Worm (Caenorhabditis elegans) whole organism, mixed stage, embryonic: Measurements from ENCODE around the gene apt-9.

Experiments
- blmp-1 ChIP-seq: fragments of 150-350 bp; optimal IDR thresholded peaks from 2 replicates; lab custom pipeline; 2014; ENCODE audit warnings: missing biosample characterization, missing genetic modification characterization
- elt-3 ChIP-seq: fragments of 150-350 bp; optimal IDR thresholded peaks from 2 replicates; lab custom pipeline; 2014; ENCODE audit warnings: missing biosample characterization, missing genetic modification characterization
- lin-13 ChIP-seq: fragments of 150-350 bp; optimal IDR thresholded peaks from 2 replicates; lab custom pipeline; 2014; ENCODE audit warnings: missing biosample characterization, missing genetic modification characterization
- mab-5 ChIP-seq: fragments of 150-350 bp; optimal IDR thresholded peaks from 2 replicates; lab custom pipeline; 2014; ENCODE audit warnings: missing biosample characterization, missing genetic modification characterization
- mep-1 ChIP-seq: fragments of 150-350 bp; optimal IDR thresholded peaks from 2 replicates; lab custom pipeline; 2017; ENCODE audit warnings: missing biosample characterization, missing genetic modification reagents, missing genetic modification characterization, inconsistent platforms
- mls-2 ChIP-seq: sonication (generic microtip); optimal IDR thresholded peaks from 2 replicates; lab custom pipeline; 2016; ENCODE audit warnings: mild to moderate bottlenecking, missing genetic modification characterization, moderate library complexity, missing compliant biosample characterization
- nhr-12 ChIP-seq: fragments of 150-350 bp; optimal IDR thresholded peaks from 2 replicates; lab custom pipeline; 2014; ENCODE audit warnings: missing biosample characterization, missing genetic modification characterization
- nhr-237 ChIP-seq: fragments of 150-350 bp; optimal IDR thresholded peaks from 2 replicates; lab custom pipeline; 2014; ENCODE audit warnings: missing biosample characterization, missing genetic modification characterization
- nhr-28 ChIP-seq: fragments of 150-350 bp; optimal IDR thresholded peaks from 2 replicates; lab custom pipeline; 2014; ENCODE audit warnings: missing biosample characterization, missing genetic modification characterization
- pha-4 ChIP-seq: fragments of 150-350 bp; optimal IDR thresholded peaks from 2 replicates; lab custom pipeline; 2018; ENCODE audit warnings: missing biosample characterization, missing genetic modification reagents, missing genetic modification characterization
- snpc-4 ChIP-seq: fragments of 150-350 bp; optimal IDR thresholded peaks from 2 replicates; lab custom pipeline; 2014; ENCODE audit warnings: missing biosample characterization, missing genetic modification characterization
- unc-62 ChIP-seq: fragments of 150-350 bp; optimal IDR thresholded peaks from 2 replicates; lab custom pipeline; 2014; ENCODE audit warnings: missing biosample characterization, missing genetic modification reagents, missing genetic modification characterization
- zip-8 ChIP-seq: fragments of 150-350 bp; optimal IDR thresholded peaks from 2 replicates; lab custom pipeline; 2014; ENCODE audit warnings: missing biosample characterization, missing genetic modification characterization
- ztf-11 ChIP-seq: fragments of 150-350 bp; optimal IDR thresholded peaks from 2 replicates; lab custom pipeline; 2014; ENCODE audit warnings: missing biosample characterization, missing genetic modification characterization

ce11 chrX:11088952-11089351, 20.6 kb downstream of the apt-9 start, which contains the start of gene W04G3.11:
- no peak for TF ChIP-seq nhr-28
- no peak for TF ChIP-seq ztf-11 (tag; lab: Kevin White, UChicago)
- no peak for TF ChIP-seq zip-8 (tag; lab: Kevin White, UChicago)
- no peak for TF ChIP-seq snpc-4 (tag; lab: Kevin White, UChicago)
- no peak for TF ChIP-seq blmp-1 (tag; lab: Kevin White, UChicago)
- no peak for TF ChIP-seq nhr-12
- no peak for TF ChIP-seq mab-5 (tag; lab: Kevin White, UChicago)
- TF ChIP-seq mep-1 (tag; lab: Kevin White, UChicago), result no peak
- TF ChIP-seq unc-62 (GFP tag; lab: Kevin White, UChicago), result no peak
- TF ChIP-seq lin-13 (tag; lab: Kevin White, UChicago), result no peak
- TF ChIP-seq mls-2 (tag; lab: Kevin White, UChicago), result no peak
- TF ChIP-seq elt-3, result no peak
- TF ChIP-seq nhr-237 (tag; lab: Kevin White, UChicago), result no peak
- TF ChIP-seq pha-4 (tag; lab: Kevin White, UChicago), result no peak
